Worm (Caenorhabditis elegans): Measurements from ENCODE around the gene nhr-181.

nhr-181 gene

ce11 chrV:4081283-4081682, 13.6 kb upstream of the nhr-181 start, which contains the start of gene srh-211:
Gene srh-211 (minus strand): TSS chrV:4081383.
- TF ChIP-seq hnd-1 (tag; optimal IDR thresholded peaks at IDR 0.05) (no peak), F13C5.2 (tag; optimal IDR thresholded peaks at IDR 0.05) (no peak), B0310.2 (tag; optimal IDR thresholded peaks at IDR 0.05) (no peak), hmbx-1 (tag; optimal IDR thresholded peaks at IDR 0.05) (no peak), pes-1 (GFP tag; IDR thresholded peaks at IDR 0.05) (no peak), ceh-13 (GFP tag; optimal IDR thresholded peaks at IDR 0.05) (no peak), aly-1 (tag; optimal IDR thresholded peaks at IDR 0.05) (no peak), hmg-4 (GFP tag; optimal IDR thresholded peaks at IDR 0.05) (no peak), sea-1 (GFP tag; conservative IDR thresholded peaks at IDR 0.05) (no peak), ets-7 (tag; optimal IDR thresholded peaks at IDR 0.05) (no peak)

ce11 chrV:4082952-4083351, 11.9 kb upstream of the nhr-181 start, which contains the start of gene F38H12.5:
Gene F38H12.5 (minus strand): TSS chrV:4083052.
- TF ChIP-seq tbx-11 (GFP tag; IDR thresholded peaks at IDR 0.05) (no peak), ets-7 (tag; optimal IDR thresholded peaks at IDR 0.05) (no peak), aly-1 (tag; optimal IDR thresholded peaks at IDR 0.05) (no peak), tra-4 (tag; optimal IDR thresholded peaks at IDR 0.05) (no peak), flt-1 (GFP tag; IDR thresholded peaks at IDR 0.05) (no peak), ceh-13 (GFP tag; optimal IDR thresholded peaks at IDR 0.05) (no peak), scrt-1 (GFP tag; IDR thresholded peaks at IDR 0.05) (no peak), hmg-4 (GFP tag; optimal IDR thresholded peaks at IDR 0.05) (no peak), F13C5.2 (tag; optimal IDR thresholded peaks at IDR 0.05) (no peak), pes-1 (GFP tag; IDR thresholded peaks at IDR 0.05) (no peak), B0310.2 (tag; optimal IDR thresholded peaks at IDR 0.05) (no peak), sea-1 (GFP tag; conservative IDR thresholded peaks at IDR 0.05) (no peak)

- TF ChIP-seq ets-7 (tag; optimal IDR thresholded peaks at IDR 0.05) (no peak), hnd-1 (tag; optimal IDR thresholded peaks at IDR 0.05) (no peak), tbx-37 (GFP tag; conservative IDR thresholded peaks at IDR 0.05) (no peak), B0310.2 (tag; optimal IDR thresholded peaks at IDR 0.05) (no peak), sea-1 (GFP tag; conservative IDR thresholded peaks at IDR 0.05) (no peak), hmg-4 (GFP tag; optimal IDR thresholded peaks at IDR 0.05) (no peak), hmbx-1 (tag; optimal IDR thresholded peaks at IDR 0.05) (no peak), tbx-11 (GFP tag; IDR thresholded peaks at IDR 0.05) (no peak)
These were observed 6.7 kb downstream of the nhr-181 start, which contains the start of gene srj-40 for ce11 chrV:4101567-4101966. Gene srj-40 (plus strand): TSS chrV:4101867.

ce11 chrV:4104298-4104697, 9.5 kb downstream of the nhr-181 start, which contains the start of gene srj-39:
Gene srj-39 (plus strand): TSS chrV:4104598.
- TF ChIP-seq ets-7 (tag; optimal IDR thresholded peaks at IDR 0.05) (no peak), hnd-1 (tag; optimal IDR thresholded peaks at IDR 0.05) (no peak)

ce11 chrV:4106688-4107087, 11.8 kb downstream of the nhr-181 start:
- TF ChIP-seq flt-1 (GFP tag; IDR thresholded peaks at IDR 0.05): no peak
- TF ChIP-seq pes-1 (GFP tag; IDR thresholded peaks at IDR 0.05): no peak
- TF ChIP-seq tbx-37 (GFP tag; conservative IDR thresholded peaks at IDR 0.05): no peak
- TF ChIP-seq B0310.2 (tag; optimal IDR thresholded peaks at IDR 0.05): no peak
- no peak for TF ChIP-seq ets-7 (tag; optimal IDR thresholded peaks at IDR 0.05)
- no peak for TF ChIP-seq ceh-36 (tag; optimal IDR thresholded peaks at IDR 0.05)
- TF ChIP-seq hmg-4 (GFP tag; optimal IDR thresholded peaks at IDR 0.05): no peak
- no peak for TF ChIP-seq aly-1 (tag; optimal IDR thresholded peaks at IDR 0.05)
- no peak for TF ChIP-seq tbx-11 (GFP tag; IDR thresholded peaks at IDR 0.05)
- TF ChIP-seq hmbx-1 (tag; optimal IDR thresholded peaks at IDR 0.05): no peak
- TF ChIP-seq sea-1 (GFP tag; conservative IDR thresholded peaks at IDR 0.05): no peak
- TF ChIP-seq hnd-1 (tag; optimal IDR thresholded peaks at IDR 0.05): no peak
- no peak for TF ChIP-seq ceh-13 (GFP tag; optimal IDR thresholded peaks at IDR 0.05)

ce11 chrV:4109873-4110272, 15.0 kb downstream of the nhr-181 start, which contains the start of gene clc-18:
Gene clc-18 (minus strand): TSS chrV:4109973.
- TF ChIP-seq hmbx-1 (tag; optimal IDR thresholded peaks at IDR 0.05) (no peak), tra-4 (tag; optimal IDR thresholded peaks at IDR 0.05) (no peak), ama-1 (optimal IDR thresholded peaks at IDR 0.05) (no peak), B0310.2 (tag; optimal IDR thresholded peaks at IDR 0.05) (no peak), tbx-11 (GFP tag; IDR thresholded peaks at IDR 0.05) (no peak), ets-7 (tag; optimal IDR thresholded peaks at IDR 0.05) (no peak), hnd-1 (tag; optimal IDR thresholded peaks at IDR 0.05) (no peak), hmg-4 (GFP tag; optimal IDR thresholded peaks at IDR 0.05) (no peak), F13C5.2 (tag; optimal IDR thresholded peaks at IDR 0.05) (no peak), sea-1 (GFP tag; conservative IDR thresholded peaks at IDR 0.05) (no peak), aly-1 (tag; optimal IDR thresholded peaks at IDR 0.05) (no peak), ceh-13 (GFP tag; optimal IDR thresholded peaks at IDR 0.05) (no peak), tbx-37 (GFP tag; conservative IDR thresholded peaks at IDR 0.05) (no peak), scrt-1 (GFP tag; IDR thresholded peaks at IDR 0.05) (no peak)

ce11 chrV:4112516-4112915, 17.7 kb downstream of the nhr-181 start, which contains the start of gene srw-134:
Gene srw-134 (minus strand): TSS chrV:4112616.
- TF ChIP-seq ama-1 (optimal IDR thresholded peaks at IDR 0.05): no peak
- TF ChIP-seq aly-1 (tag; optimal IDR thresholded peaks at IDR 0.05): no peak
- no peak for TF ChIP-seq hmg-4 (GFP tag; optimal IDR thresholded peaks at IDR 0.05)
- TF ChIP-seq hmbx-1 (tag; optimal IDR thresholded peaks at IDR 0.05): no peak
- TF ChIP-seq pes-1 (GFP tag; IDR thresholded peaks at IDR 0.05): no peak
- TF ChIP-seq B0310.2 (tag; optimal IDR thresholded peaks at IDR 0.05): no peak
- TF ChIP-seq ceh-36 (tag; optimal IDR thresholded peaks at IDR 0.05): no peak
- no peak for TF ChIP-seq ceh-13 (GFP tag; optimal IDR thresholded peaks at IDR 0.05)
- no peak for TF ChIP-seq scrt-1 (GFP tag; IDR thresholded peaks at IDR 0.05)
- TF ChIP-seq sea-1 (GFP tag; conservative IDR thresholded peaks at IDR 0.05): no peak
- no peak for TF ChIP-seq tbx-11 (GFP tag; IDR thresholded peaks at IDR 0.05)
- no peak for TF ChIP-seq F13C5.2 (tag; optimal IDR thresholded peaks at IDR 0.05)
- TF ChIP-seq ets-7 (tag; optimal IDR thresholded peaks at IDR 0.05): no peak
- no peak for TF ChIP-seq flt-1 (GFP tag; IDR thresholded peaks at IDR 0.05)

- no peak for TF ChIP-seq tbx-37 (GFP tag; conservative IDR thresholded peaks at IDR 0.05)
- TF ChIP-seq ama-1 (optimal IDR thresholded peaks at IDR 0.05): no peak
- TF ChIP-seq hmbx-1 (tag; optimal IDR thresholded peaks at IDR 0.05): no peak
- TF ChIP-seq aly-1 (tag; optimal IDR thresholded peaks at IDR 0.05): no peak
- TF ChIP-seq scrt-1 (GFP tag; IDR thresholded peaks at IDR 0.05): no peak
- no peak for TF ChIP-seq ceh-13 (GFP tag; optimal IDR thresholded peaks at IDR 0.05)
- no peak for TF ChIP-seq ets-7 (tag; optimal IDR thresholded peaks at IDR 0.05)
- no peak for TF ChIP-seq ceh-36 (tag; optimal IDR thresholded peaks at IDR 0.05)
- no peak for TF ChIP-seq hnd-1 (tag; optimal IDR thresholded peaks at IDR 0.05)
- no peak for TF ChIP-seq flt-1 (GFP tag; IDR thresholded peaks at IDR 0.05)
- TF ChIP-seq sea-1 (GFP tag; conservative IDR thresholded peaks at IDR 0.05): no peak
These were observed 19.8 kb downstream of the nhr-181 start, which contains the start of gene srw-133 for ce11 chrV:4114627-4115026. Gene srw-133 (minus strand): TSS chrV:4114727.
